Fruit fly (Drosophila melanogaster): ENCODE data around the gene CG42709.

The CG42709 gene

dm6 chr3L:12813907-12814306, 23.9 kb downstream of the CG42709 start, which contains the start of the genes Sf3a2 and CG42588 (continued):
- TF ChIP-seq croc (GFP tag; conservative IDR thresholded peaks at IDR 0.05) = no peak
- TF ChIP-seq Aef1 (GFP tag; IDR thresholded peaks at IDR 0.05) = peak; percentile 84; the same call in 2 of the 3 replicates
- no peak for TF ChIP-seq mld (GFP tag; IDR thresholded peaks at IDR 0.05; ENCODE audit: partially characterized antibody)
- no peak for TF ChIP-seq CG6813 (GFP tag; optimal IDR thresholded peaks at IDR 0.05)
- TF ChIP-seq D19A (tag; optimal IDR thresholded peaks at IDR 0.05) = peak; percentile 36
- TF ChIP-seq CG14050 (GFP tag; IDR thresholded peaks at IDR 0.05) = no peak; the same call in 2 of the 3 replicates
- TF ChIP-seq gcm2 (GFP tag; optimal IDR thresholded peaks at IDR 0.05) = no peak
- TF ChIP-seq Dp (GFP tag; optimal IDR thresholded peaks at IDR 0.05) = peak; percentile 22
- TF ChIP-seq wek (GFP tag; optimal IDR thresholded peaks at IDR 0.05) = no peak
- TF ChIP-seq aop (GFP tag; IDR thresholded peaks at IDR 0.05) = no peak
- peak; percentile 38; the same call in 1 of the 2 replicates for TF ChIP-seq Adf1 (GFP tag; IDR thresholded peaks at IDR 0.05)
- 0 out of 4 replicates have a peak, but pooled peaks have one; percentile 7 for TF ChIP-seq chinmo (GFP tag; IDR thresholded peaks at IDR 0.05; ENCODE audit: partially characterized antibody)
- no peak for TF ChIP-seq CG11093 (GFP tag; IDR thresholded peaks at IDR 0.05)
- no peak for TF ChIP-seq Antp (GFP tag; optimal IDR thresholded peaks at IDR 0.05)
- peak; percentile 59 for TF ChIP-seq Blimp-1 (GFP tag; optimal IDR thresholded peaks at IDR 0.05)
- TF ChIP-seq CG1792 (GFP tag; optimal IDR thresholded peaks at IDR 0.05) = peak; percentile 17
- no peak for TF ChIP-seq lov (optimal IDR thresholded peaks at IDR 0.05)
- 0 out of 3 replicates have a peak, but pooled peaks have one; percentile 9 for TF ChIP-seq lov (GFP tag; IDR thresholded peaks at IDR 0.05)
- peak; percentile 44; the same call in 2 of the 3 replicates for TF ChIP-seq B-H1 (GFP tag; IDR thresholded peaks at IDR 0.05)
- no peak for TF ChIP-seq pita (GFP tag; optimal IDR thresholded peaks at IDR 0.05)
- peak; percentile 39 for TF ChIP-seq CG18476 (GFP tag; optimal IDR thresholded peaks at IDR 0.05)
- peak; percentile 68 for TF ChIP-seq vnd (GFP tag; IDR thresholded peaks at IDR 0.05; ENCODE audit: partially characterized antibody)
- TF ChIP-seq Hsf (GFP tag; optimal IDR thresholded peaks at IDR 0.05) = peak; percentile 73
- TF ChIP-seq Myb (GFP tag; optimal IDR thresholded peaks at IDR 0.05) = peak; percentile 1
- peak; percentile 87 for TF ChIP-seq CG32532 (GFP tag; IDR thresholded peaks at IDR 0.05)
- TF ChIP-seq CG17186 (GFP tag; optimal IDR thresholded peaks at IDR 0.05) = peak; percentile 26
- TF ChIP-seq CG17568 (GFP tag; optimal IDR thresholded peaks at IDR 0.05) = no peak
- no peak for TF ChIP-seq ATbp (GFP tag; optimal IDR thresholded peaks at IDR 0.05)
- peak; percentile 79 for TF ChIP-seq nmo (GFP tag; optimal IDR thresholded peaks at IDR 0.05)
- TF ChIP-seq CG1832 (GFP tag; optimal IDR thresholded peaks at IDR 0.05) = no peak
- TF ChIP-seq CG3163 (GFP tag; optimal IDR thresholded peaks at IDR 0.05) = no peak
- no peak for TF ChIP-seq CG8765 (GFP tag; IDR thresholded peaks at IDR 0.05)
- no peak for TF ChIP-seq z (GFP tag; IDR thresholded peaks at IDR 0.05)
- no peak for TF ChIP-seq pan (optimal IDR thresholded peaks at IDR 0.05)
- peak in 1 of 2 experiments; percentile 78 for TF ChIP-seq pan (GFP tag; optimal IDR thresholded peaks at IDR 0.05 in 1 of 2, IDR thresholded peaks at IDR 0.05 in 1 of 2)
- TF ChIP-seq jumu (GFP tag; optimal IDR thresholded peaks at IDR 0.05) = no peak
- no peak; the same call in 1 of the 2 replicates for TF ChIP-seq lmd (GFP tag; IDR thresholded peaks at IDR 0.05)
- TF ChIP-seq D (optimal IDR thresholded peaks at IDR 0.05) = no peak
- no peak for TF ChIP-seq D (GFP tag; optimal IDR thresholded peaks at IDR 0.05)
- TF ChIP-seq GATAe (GFP tag; conservative IDR thresholded peaks at IDR 0.05) = no peak
- TF ChIP-seq slou (GFP tag; optimal IDR thresholded peaks at IDR 0.05) = peak; percentile 36
- TF ChIP-seq CG10147 (GFP tag; optimal IDR thresholded peaks at IDR 0.05) = no peak
- TF ChIP-seq Bgb (GFP tag; IDR thresholded peaks at IDR 0.05; ENCODE audit: partially characterized antibody) = peak; percentile 77
- TF ChIP-seq CG1233 (GFP tag; optimal IDR thresholded peaks at IDR 0.05) = no peak
- no peak for TF ChIP-seq CG3281 (GFP tag; optimal IDR thresholded peaks at IDR 0.05)
- no peak for TF ChIP-seq tup (GFP tag; optimal IDR thresholded peaks at IDR 0.05)
- TF ChIP-seq Doc3 (GFP tag; IDR thresholded peaks at IDR 0.05; ENCODE audit: partially characterized antibody) = peak; percentile 87
- TF ChIP-seq sqz (GFP tag; optimal IDR thresholded peaks at IDR 0.05) = no peak
- TF ChIP-seq CG3838 (GFP tag; optimal IDR thresholded peaks at IDR 0.05) = peak; percentile 48
- TF ChIP-seq bab2 (GFP tag; optimal IDR thresholded peaks at IDR 0.05) = peak; percentile 49
- TF ChIP-seq esg (GFP tag; conservative IDR thresholded peaks at IDR 0.05) = peak; percentile 31
